Fruit fly (Drosophila melanogaster) whole organism, embryonic: ENCODE data around the gene CG10337.

Experiments
- CG10209 ChIP-seq: fragments of 200-800 bp; sonication (Bioruptor generic); optimal IDR thresholded peaks from 3 replicates; lab custom pipeline; 2017; ENCODE audit warnings: missing biosample characterization, mild to moderate bottlenecking, missing genetic modification characterization, missing genetic modification reagents
- CG11085 ChIP-seq: fragments of 200-800 bp; sonication (Bioruptor generic); IDR thresholded peaks from 2 replicates; pipeline ENCODE4 v1.3.6; 2022; ENCODE audit warnings: missing biosample characterization, missing genetic modification characterization
- CG11093 ChIP-seq: fragments of 200-800 bp; sonication (Bioruptor generic); IDR thresholded peaks from 3 replicates; pipeline ENCODE4 v1.3.6; 2022; ENCODE audit warnings: missing biosample characterization, missing genetic modification characterization
- CG11247 ChIP-seq: fragments of 200-800 bp; sonication (Bioruptor generic); IDR thresholded peaks from 2 replicates; pipeline ENCODE4 v1.3.6; 2022; ENCODE audit warnings: missing biosample characterization, missing genetic modification characterization
- CG11456 ChIP-seq: fragments of 200-800 bp; sonication (Bioruptor generic); IDR thresholded peaks from 3 replicates; pipeline ENCODE4 v1.3.6; 2022; ENCODE audit warnings: missing biosample characterization, missing genetic modification characterization
- CG13624 ChIP-seq: fragments of 200-800 bp; sonication (Bioruptor generic); optimal IDR thresholded peaks from 2 replicates; lab custom pipeline; 2016; ENCODE audit warnings: missing biosample characterization, missing genetic modification characterization
- CG14441 ChIP-seq: fragments of 200-800 bp; sonication (Bioruptor generic); IDR thresholded peaks from 2 replicates; pipeline ENCODE4 v1.3.6; 2022; ENCODE audit warnings: missing biosample characterization, missing genetic modification characterization
- CG15011 ChIP-seq: fragments of 200-800 bp; sonication (Bioruptor generic); optimal IDR thresholded peaks from 3 replicates; lab custom pipeline; 2018; ENCODE audit warnings: missing biosample characterization, mild to moderate bottlenecking, missing genetic modification characterization
- CG15073 ChIP-seq: fragments of 200-800 bp; sonication (Bioruptor generic); optimal IDR thresholded peaks from 2 replicates; lab custom pipeline; 2016; ENCODE audit warnings: missing biosample characterization, missing genetic modification characterization
- CG18619 ChIP-seq: fragments of 200-800 bp; sonication (Bioruptor generic); optimal IDR thresholded peaks from 3 replicates; lab custom pipeline; 2017; ENCODE audit warnings: missing biosample characterization, mild to moderate bottlenecking, missing genetic modification characterization
- CG2202 ChIP-seq: fragments of 200-800 bp; sonication (Bioruptor generic); optimal IDR thresholded peaks from 2 replicates; lab custom pipeline; 2018; ENCODE audit warnings: missing biosample characterization, mild to moderate bottlenecking, missing genetic modification characterization
- CG2712 ChIP-seq: fragments of 200-800 bp; optimal IDR thresholded peaks from 3 replicates; lab custom pipeline; 2019; ENCODE audit warnings: missing biosample characterization, mild to moderate bottlenecking, missing genetic modification characterization, moderate library complexity
- CG34422 ChIP-seq: fragments of 200-800 bp; sonication (Bioruptor generic); IDR thresholded peaks from 3 replicates; pipeline ENCODE4 v1.3.6; 2022; ENCODE audit warnings: missing biosample characterization, missing genetic modification characterization
- CG4730 ChIP-seq: fragments of 200-800 bp; sonication (Bioruptor generic); IDR thresholded peaks from 2 replicates; pipeline ENCODE4 v1.3.6; 2022; ENCODE audit warnings: missing biosample characterization, missing genetic modification characterization
- CG4854 ChIP-seq: fragments of 200-800 bp; sonication (Bioruptor generic); optimal IDR thresholded peaks from 2 replicates; lab custom pipeline; 2016; ENCODE audit warnings: missing biosample characterization, missing genetic modification characterization, inconsistent platforms
- CG6854 ChIP-seq: fragments of 200-800 bp; sonication (Bioruptor generic); optimal IDR thresholded peaks from 3 replicates; lab custom pipeline; 2017; ENCODE audit warnings: missing biosample characterization, mild to moderate bottlenecking, missing genetic modification characterization
- CG7372 ChIP-seq: fragments of 200-800 bp; sonication (Bioruptor generic); IDR thresholded peaks from 2 replicates; pipeline ENCODE4 v1.3.6; 2022; ENCODE audit warnings: missing biosample characterization, missing genetic modification characterization
- CG8290 ChIP-seq, 3 experiments: fragments of 200-800 bp; sonication (Bioruptor generic); optimal IDR thresholded peaks; 2 replicates each; lab custom pipeline; 2016 to 2019; ENCODE audit warnings: missing biosample characterization in 3 of 3, missing genetic modification characterization in 3 of 3, mild to moderate bottlenecking in 2 of 3, moderate library complexity in 1 of 3
- Camta ChIP-seq: fragments of 200-800 bp; sonication (Bioruptor generic); optimal IDR thresholded peaks from 2 replicates; lab custom pipeline; 2016; ENCODE audit warnings: missing biosample characterization, missing genetic modification characterization
- Dad ChIP-seq: fragments of 200-800 bp; sonication (Bioruptor generic); optimal IDR thresholded peaks from 3 replicates; lab custom pipeline; 2016; ENCODE audit warnings: missing biosample characterization, missing genetic modification characterization
- Dek ChIP-seq: fragments of 200-800 bp; sonication (Bioruptor generic); optimal IDR thresholded peaks from 3 replicates; lab custom pipeline; 2019; ENCODE audit warnings: missing biosample characterization, mild to moderate bottlenecking, missing genetic modification characterization, moderate library complexity
- Dip2 ChIP-seq: fragments of 200-800 bp; sonication (Bioruptor generic); IDR thresholded peaks from 2 replicates; pipeline ENCODE4 v1.3.6; 2022; ENCODE audit warnings: missing biosample characterization, missing genetic modification characterization
- Doc3 ChIP-seq: fragments of 200-800 bp; sonication (Bioruptor generic); IDR thresholded peaks from 3 replicates; pipeline ENCODE4 v1.3.6; 2022; ENCODE audit warnings: missing biosample characterization, missing genetic modification characterization; ENCODE audit not compliant: partially characterized antibody
- Fer3 ChIP-seq: fragments of 200-800 bp; sonication (Bioruptor generic); optimal IDR thresholded peaks from 2 replicates; lab custom pipeline; 2018; ENCODE audit warnings: missing biosample characterization, mild to moderate bottlenecking, missing genetic modification characterization, moderate library complexity
- Gsc ChIP-seq: fragments of 200-800 bp; sonication (Bioruptor generic); IDR thresholded peaks from 2 replicates; pipeline ENCODE4 v1.3.6; 2022; ENCODE audit warnings: missing biosample characterization, missing genetic modification characterization
- Hey ChIP-seq: fragments of 200-800 bp; sonication (Bioruptor generic); optimal IDR thresholded peaks from 3 replicates; lab custom pipeline; 2018; ENCODE audit warnings: missing biosample characterization, mild to moderate bottlenecking, missing genetic modification characterization
- Oaz ChIP-seq: fragments of 200-800 bp; sonication (Bioruptor generic); IDR thresholded peaks from 2 replicates; pipeline ENCODE4 v1.3.6; 2022; ENCODE audit warnings: missing biosample characterization, missing genetic modification characterization
- aop ChIP-seq: fragments of 200-800 bp; sonication (Bioruptor generic); IDR thresholded peaks from 2 replicates; pipeline ENCODE4 v1.3.6; 2022; ENCODE audit warnings: missing biosample characterization, missing genetic modification characterization
- ap ChIP-seq: fragments of 200-800 bp; sonication (Bioruptor generic); IDR thresholded peaks from 2 replicates; pipeline ENCODE4 v1.3.6; 2022; ENCODE audit warnings: missing biosample characterization, missing genetic modification characterization
- bowl ChIP-seq: fragments of 200-800 bp; sonication (Bioruptor generic); IDR thresholded peaks from 2 replicates; pipeline ENCODE4 v1.3.6; 2022; ENCODE audit warnings: missing biosample characterization, missing genetic modification characterization
- chn ChIP-seq: fragments of 200-800 bp; sonication (Bioruptor generic); optimal IDR thresholded peaks from 2 replicates; lab custom pipeline; 2016; ENCODE audit warnings: missing biosample characterization, missing genetic modification characterization
- corto ChIP-seq: fragments of 200-800 bp; sonication (Bioruptor generic); optimal IDR thresholded peaks from 2 replicates; lab custom pipeline; 2016; ENCODE audit warnings: missing biosample characterization, mild to moderate bottlenecking, missing genetic modification characterization, moderate library complexity
- dm ChIP-seq: fragments of 200-800 bp; sonication (Bioruptor generic); optimal IDR thresholded peaks from 3 replicates; lab custom pipeline; 2016; ENCODE audit warnings: missing biosample characterization, missing genetic modification characterization
- dysf ChIP-seq: fragments of 200-800 bp; sonication (Bioruptor generic); IDR thresholded peaks from 3 replicates; pipeline ENCODE4 v1.3.6; 2022; ENCODE audit warnings: missing biosample characterization, missing genetic modification characterization
- fd3F ChIP-seq: fragments of 200-800 bp; sonication (Bioruptor generic); optimal IDR thresholded peaks from 2 replicates; lab custom pipeline; 2018; ENCODE audit warnings: missing biosample characterization, mild to moderate bottlenecking, missing genetic modification characterization, moderate library complexity
- fd64A ChIP-seq: fragments of 200-800 bp; sonication (Bioruptor generic); optimal IDR thresholded peaks from 3 replicates; lab custom pipeline; 2018; ENCODE audit warnings: missing biosample characterization, mild to moderate bottlenecking, missing genetic modification characterization
- grau ChIP-seq: fragments of 200-800 bp; optimal IDR thresholded peaks from 3 replicates; lab custom pipeline; 2019; ENCODE audit warnings: missing biosample characterization, mild to moderate bottlenecking, missing genetic modification characterization, moderate library complexity
- hb ChIP-seq: fragments of 200-800 bp; sonication (Bioruptor generic); IDR thresholded peaks from 3 replicates; pipeline ENCODE4 v1.3.6; 2022; ENCODE audit warnings: missing biosample characterization, missing genetic modification characterization; ENCODE audit not compliant: partially characterized antibody
- ind ChIP-seq: fragments of 200-800 bp; sonication (Bioruptor generic); optimal IDR thresholded peaks from 3 replicates; lab custom pipeline; 2016; ENCODE audit warnings: missing biosample characterization, missing genetic modification characterization
- jumu ChIP-seq: fragments of 200-800 bp; sonication (Bioruptor generic); optimal IDR thresholded peaks from 3 replicates; lab custom pipeline; 2016; ENCODE audit warnings: missing biosample characterization, missing genetic modification characterization
- kah ChIP-seq: fragments of 200-800 bp; sonication (Bioruptor generic); optimal IDR thresholded peaks from 2 replicates; lab custom pipeline; 2018; ENCODE audit warnings: missing biosample characterization, mild to moderate bottlenecking, missing genetic modification characterization
- kay ChIP-seq: fragments of 200-800 bp; sonication (Bioruptor generic); optimal IDR thresholded peaks from 2 replicates; lab custom pipeline; 2016; ENCODE audit warnings: missing biosample characterization, missing genetic modification characterization
- ken ChIP-seq: fragments of 200-800 bp; sonication (Bioruptor generic); IDR thresholded peaks from 3 replicates; pipeline ENCODE4 v1.3.6; 2022; ENCODE audit warnings: missing biosample characterization, missing genetic modification characterization
- kni ChIP-seq: fragments of 200-800 bp; sonication (Bioruptor generic); optimal IDR thresholded peaks from 3 replicates; lab custom pipeline; 2017; ENCODE audit warnings: mild to moderate bottlenecking, missing biosample characterization, missing genetic modification reagents, missing genetic modification characterization
- nau ChIP-seq: fragments of 200-800 bp; sonication (Bioruptor generic); optimal IDR thresholded peaks from 3 replicates; lab custom pipeline; 2017; ENCODE audit warnings: missing biosample characterization, mild to moderate bottlenecking, missing genetic modification characterization, missing genetic modification reagents
- oc ChIP-seq: fragments of 200-800 bp; sonication (Bioruptor generic); optimal IDR thresholded peaks from 2 replicates; lab custom pipeline; 2018; ENCODE audit warnings: missing biosample characterization, mild to moderate bottlenecking, missing genetic modification characterization, moderate library complexity
- phol ChIP-seq: fragments of 200-800 bp; sonication (Bioruptor generic); optimal IDR thresholded peaks from 3 replicates; lab custom pipeline; 2018; ENCODE audit warnings: missing biosample characterization, mild to moderate bottlenecking, missing genetic modification characterization, moderate library complexity
- ranshi ChIP-seq: fragments of 200-800 bp; sonication (Bioruptor generic); IDR thresholded peaks from 2 replicates; pipeline ENCODE4 v1.3.6; 2022; ENCODE audit warnings: missing biosample characterization, missing genetic modification characterization
- run ChIP-seq: fragments of 200-800 bp; sonication (Bioruptor generic); optimal IDR thresholded peaks from 3 replicates; lab custom pipeline; 2018; ENCODE audit warnings: missing biosample characterization, mild to moderate bottlenecking, missing genetic modification characterization
- sens ChIP-seq: fragments of 200-800 bp; sonication (Bioruptor generic); peaks from one replicate; lab custom pipeline; 2016; ENCODE audit warnings: missing biosample characterization, missing genetic modification characterization
- shn ChIP-seq: fragments of 200-800 bp; sonication (Bioruptor generic); optimal IDR thresholded peaks from 3 replicates; lab custom pipeline; 2016; ENCODE audit warnings: missing biosample characterization, missing genetic modification characterization
- unc-4 ChIP-seq: fragments of 200-800 bp; sonication (Bioruptor generic); IDR thresholded peaks from 2 replicates; pipeline ENCODE4 v1.3.6; 2022; ENCODE audit warnings: missing biosample characterization, missing genetic modification characterization; ENCODE audit not compliant: partially characterized antibody
- vfl ChIP-seq: fragments of 200-800 bp; sonication (Bioruptor generic); optimal IDR thresholded peaks from 2 replicates; lab custom pipeline; 2016; ENCODE audit warnings: missing biosample characterization, missing genetic modification characterization

Gene CG10337

DNA sequence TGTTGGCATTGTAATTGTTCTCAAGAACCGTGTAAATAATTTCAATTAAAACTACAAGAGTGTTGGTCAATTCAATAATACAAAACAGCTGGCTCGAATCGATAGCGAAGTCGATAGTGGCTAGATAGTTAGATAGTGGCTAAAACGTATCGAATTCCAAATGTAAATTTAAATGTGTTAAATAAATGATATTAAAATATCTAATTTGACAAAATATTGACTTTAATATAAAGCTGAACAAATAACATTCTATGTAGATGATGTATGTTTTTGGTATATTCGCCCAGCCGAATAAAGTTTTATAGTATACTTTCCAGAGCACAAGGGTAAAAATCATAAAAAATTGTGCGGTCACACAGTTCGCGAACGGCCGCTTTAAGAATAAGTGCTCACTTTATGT lies 20.4 kb downstream of the CG10337 start, which contains the start of the genes Dpm1 and CG10137 (continued):
- TF ChIP-seq phol (peak; percentile 36), CG15011 (no peak), kay (GFP tag; lab: Kevin White, UChicago) (no peak), Dad (GFP tag; lab: Kevin White, UChicago) (no peak), aop (no peak), kni (GFP tag; lab: Kevin White, UChicago) (no peak), CG10209 (GFP tag; lab: Kevin White, UChicago) (no peak), Fer3 (tag; lab: Kevin White, UChicago) (no peak), ranshi (GFP tag; lab: Robert Waterston, UW) (no peak), vfl (no peak), jumu (GFP tag; lab: Kevin White, UChicago) (no peak), CG4730 (GFP tag; lab: Robert Waterston, UW) (no peak), Oaz (GFP tag; lab: Robert Waterston, UW) (no peak), nau (GFP tag; lab: Kevin White, UChicago) (no peak), CG14441 (GFP tag; lab: Robert Waterston, UW) (no peak), fd64A (GFP tag; lab: Kevin White, UChicago) (no peak), Camta (GFP tag; lab: Kevin White, UChicago) (no peak), ap (GFP tag; lab: Robert Waterston, UW) (no peak), run (no peak), Doc3 (GFP tag; lab: Robert Waterston, UW) (peak; percentile 77), dm (GFP tag; lab: Kevin White, UChicago) (no peak), grau (tag; lab: Kevin White, UChicago) (peak; percentile 3), CG6854 (GFP tag; lab: Kevin White, UChicago) (no peak), bowl (no peak), Gsc (GFP tag; lab: Robert Waterston, UW) (no peak), kah (no peak), CG4854 (GFP tag; lab: Kevin White, UChicago) (no peak), hb (no peak), corto (GFP tag; lab: Kevin White, UChicago) (no peak), CG11247 (GFP tag; lab: Robert Waterston, UW) (no peak), CG11093 (no peak), Dek (tag; lab: Kevin White, UChicago) (no peak), CG11085 (no peak), CG2202 (tag; lab: Kevin White, UChicago) (no peak), ken (GFP tag; lab: Robert Waterston, UW) (no peak), Hey (tag; lab: Kevin White, UChicago) (no peak), unc-4 (GFP tag; lab: Robert Waterston, UW) (peak; percentile 73), CG8290 (GFP tag; optimal IDR thresholded peaks at IDR 0.05; lab: Kevin White, UChicago) (no peak), CG8290 (tag; optimal IDR thresholded peaks at IDR 0.05; lab: Kevin White, UChicago) (peak in 1 of 2 experiments; percentile 4), CG18619 (no peak), sens (GFP tag; lab: Kevin White, UChicago) (peak; percentile 48), ind (GFP tag; lab: Kevin White, UChicago) (no peak), shn (GFP tag; lab: Kevin White, UChicago) (no peak), CG15073 (GFP tag; lab: Kevin White, UChicago) (no peak), CG2712 (tag; lab: Kevin White, UChicago) (peak; percentile 23), oc (no peak), CG13624 (no peak), Dip2 (GFP tag; lab: Robert Waterston, UW) (no peak), dysf (GFP tag; lab: Robert Waterston, UW) (no peak), CG11456 (GFP tag; lab: Robert Waterston, UW) (no peak), CG34422 (GFP tag; lab: Robert Waterston, UW) (no peak), CG7372 (GFP tag; lab: Robert Waterston, UW) (no peak), fd3F (GFP tag; lab: Kevin White, UChicago) (no peak), chn (GFP tag; lab: Kevin White, UChicago) (no peak)
